Worm (Caenorhabditis elegans) whole organism, L2 larva: ENCODE results near the gene Y105C5A.1.

Experiments used
- C34F6.9 ChIP-seq: fragments of 150-350 bp; optimal IDR thresholded peaks from 2 replicates; lab custom pipeline; 2014; ENCODE audit warnings: missing biosample characterization, missing genetic modification characterization
- F13H6.1 ChIP-seq: sonication (generic microtip); optimal IDR thresholded peaks from 2 replicates; lab custom pipeline; 2016; ENCODE audit warnings: missing genetic modification characterization, missing compliant biosample characterization
- R02D3.7 ChIP-seq: fragments of 150-350 bp; optimal IDR thresholded peaks from 2 replicates; lab custom pipeline; 2014; ENCODE audit warnings: missing biosample characterization, missing genetic modification characterization
- Y55F3AM.14 ChIP-seq: fragments of 200-800 bp; sonication (Bioruptor generic); optimal IDR thresholded peaks from 2 replicates; lab custom pipeline; 2018; ENCODE audit warnings: mild to moderate bottlenecking, missing genetic modification characterization, missing compliant biosample characterization
- ZK546.5 ChIP-seq: sonication (generic microtip); optimal IDR thresholded peaks from 2 replicates; lab custom pipeline; 2017; ENCODE audit warnings: missing biosample characterization, missing genetic modification characterization
- aly-2 ChIP-seq: fragments of 150-350 bp; optimal IDR thresholded peaks from 2 replicates; lab custom pipeline; 2014; ENCODE audit warnings: missing biosample characterization, missing genetic modification characterization
- ama-1 ChIP-seq: fragments of 150-350 bp; optimal IDR thresholded peaks from 2 replicates; lab custom pipeline; 2018; ENCODE audit warnings: inconsistent platforms
- blmp-1 ChIP-seq: sonication (generic microtip); optimal IDR thresholded peaks from 2 replicates; lab custom pipeline; 2017; ENCODE audit warnings: missing genetic modification characterization, mild to moderate bottlenecking, missing compliant biosample characterization, antibody characterized with exemption, moderate library complexity; ENCODE audit not compliant: insufficient read depth
- ceh-16 ChIP-seq: fragments of 150-350 bp; optimal IDR thresholded peaks from 2 replicates; lab custom pipeline; 2014; ENCODE audit warnings: missing biosample characterization, missing genetic modification characterization
- ceh-82 ChIP-seq: fragments of 150-350 bp; optimal IDR thresholded peaks from 2 replicates; lab custom pipeline; 2014; ENCODE audit warnings: missing biosample characterization, missing genetic modification characterization
- crh-2 ChIP-seq: sonication (generic microtip); optimal IDR thresholded peaks from 2 replicates; lab custom pipeline; 2017; ENCODE audit warnings: missing biosample characterization, missing genetic modification characterization
- dmd-4 ChIP-seq: sonication (generic microtip); optimal IDR thresholded peaks from 2 replicates; lab custom pipeline; 2017; ENCODE audit warnings: missing biosample characterization, missing genetic modification characterization
- egl-27 ChIP-seq: sonication (generic microtip); optimal IDR thresholded peaks from 3 replicates; lab custom pipeline; 2017; ENCODE audit warnings: missing biosample characterization, missing genetic modification reagents, missing genetic modification characterization
- elt-1 ChIP-seq: fragments of 150-350 bp; optimal IDR thresholded peaks from 2 replicates; lab custom pipeline; 2014; ENCODE audit warnings: missing biosample characterization, missing genetic modification characterization
- elt-3 ChIP-seq: sonication (generic microtip); optimal IDR thresholded peaks from 2 replicates; lab custom pipeline; 2017; ENCODE audit warnings: missing biosample characterization, missing genetic modification characterization
- fos-1 ChIP-seq: fragments of 150-350 bp; optimal IDR thresholded peaks from 2 replicates; lab custom pipeline; 2014; ENCODE audit warnings: missing biosample characterization, missing genetic modification characterization
- gmeb-1 ChIP-seq: fragments of 150-350 bp; optimal IDR thresholded peaks from 2 replicates; lab custom pipeline; 2014; ENCODE audit warnings: missing biosample characterization, missing genetic modification characterization
- lin-11 ChIP-seq: fragments of 150-350 bp; sonication (generic microtip); optimal IDR thresholded peaks from 2 replicates; lab custom pipeline; 2014; ENCODE audit warnings: missing biosample characterization, missing genetic modification characterization, inconsistent platforms, mixed read lengths
- lin-13 ChIP-seq: fragments of 150-350 bp; optimal IDR thresholded peaks from 2 replicates; lab custom pipeline; 2014; ENCODE audit warnings: missing biosample characterization, missing genetic modification reagents, missing genetic modification characterization
- lin-39 ChIP-seq: fragments of 150-350 bp; optimal IDR thresholded peaks from 2 replicates; lab custom pipeline; 2014; ENCODE audit warnings: missing biosample characterization, missing genetic modification reagents, missing genetic modification characterization
- lsy-2 ChIP-seq, 2 experiments: fragments of 150-350 bp in 1 of 2; sonication (generic microtip) in 1 of 2; optimal IDR thresholded peaks; 2 replicates each; lab custom pipeline; 2014 to 2017; ENCODE audit warnings: missing biosample characterization in 2 of 2, missing genetic modification characterization in 2 of 2
- mab-5 ChIP-seq: fragments of 150-350 bp; optimal IDR thresholded peaks from 2 replicates; lab custom pipeline; 2014; ENCODE audit warnings: missing biosample characterization, missing genetic modification characterization
- mbf-1 ChIP-seq: sonication (generic microtip); optimal IDR thresholded peaks from 2 replicates; lab custom pipeline; 2017; ENCODE audit warnings: missing biosample characterization, missing genetic modification characterization
- mdl-1 ChIP-seq, 2 experiments: fragments of 150-350 bp in 1 of 2; sonication (generic microtip) in 1 of 2; optimal IDR thresholded peaks; 2 replicates each; lab custom pipeline; 2017; ENCODE audit warnings: missing biosample characterization in 2 of 2, missing genetic modification characterization in 2 of 2
- nhr-10 ChIP-seq: sonication (generic microtip); optimal IDR thresholded peaks from 2 replicates; lab custom pipeline; 2017; ENCODE audit warnings: missing biosample characterization, missing genetic modification characterization
- nhr-11 ChIP-seq: fragments of 150-350 bp; optimal IDR thresholded peaks from 2 replicates; lab custom pipeline; 2014; ENCODE audit warnings: missing biosample characterization, missing genetic modification characterization
- nhr-129 ChIP-seq: fragments of 150-350 bp; optimal IDR thresholded peaks from 2 replicates; lab custom pipeline; 2014; ENCODE audit warnings: missing biosample characterization, missing genetic modification characterization
- nhr-21 ChIP-seq: fragments of 150-350 bp; optimal IDR thresholded peaks from 2 replicates; lab custom pipeline; 2014; ENCODE audit warnings: missing biosample characterization, missing genetic modification characterization
- nhr-23 ChIP-seq: fragments of 150-350 bp; optimal IDR thresholded peaks from 2 replicates; lab custom pipeline; 2014; ENCODE audit warnings: missing biosample characterization, missing genetic modification reagents, missing genetic modification characterization
- nhr-237 ChIP-seq: fragments of 150-350 bp; optimal IDR thresholded peaks from 2 replicates; lab custom pipeline; 2014; ENCODE audit warnings: missing biosample characterization, missing genetic modification characterization
- nhr-25 ChIP-seq: fragments of 150-350 bp; sonication (generic microtip); optimal IDR thresholded peaks from 3 replicates; lab custom pipeline; 2014; ENCODE audit warnings: missing biosample characterization, missing genetic modification characterization
- nhr-6 ChIP-seq: fragments of 150-350 bp; optimal IDR thresholded peaks from 2 replicates; lab custom pipeline; 2014; ENCODE audit warnings: missing biosample characterization, missing genetic modification characterization
- nhr-77 ChIP-seq: fragments of 150-350 bp; optimal IDR thresholded peaks from 2 replicates; lab custom pipeline; 2014; ENCODE audit warnings: missing biosample characterization, missing genetic modification characterization
- peb-1 ChIP-seq: fragments of 150-350 bp; optimal IDR thresholded peaks from 2 replicates; lab custom pipeline; 2014; ENCODE audit warnings: missing biosample characterization, missing genetic modification characterization
- sem-4 ChIP-seq: fragments of 150-350 bp; optimal IDR thresholded peaks from 2 replicates; lab custom pipeline; 2014; ENCODE audit warnings: missing biosample characterization, missing genetic modification reagents, missing genetic modification characterization
- sma-3 ChIP-seq: sonication (generic microtip); optimal IDR thresholded peaks from 2 replicates; lab custom pipeline; 2016; ENCODE audit warnings: missing genetic modification reagents, missing genetic modification characterization, missing compliant biosample characterization
- sma-9 ChIP-seq, 2 experiments: fragments of 150-350 bp in 1 of 2; sonication (generic microtip) in 1 of 2; optimal IDR thresholded peaks; 2 replicates each; lab custom pipeline; 2014 to 2016; ENCODE audit warnings: missing genetic modification characterization in 2 of 2, mild to moderate bottlenecking in 1 of 2, missing biosample characterization in 1 of 2, missing compliant biosample characterization in 1 of 2, missing genetic modification reagents in 1 of 2, moderate library complexity in 1 of 2
- snpc-4 ChIP-seq: fragments of 150-350 bp; optimal IDR thresholded peaks from 2 replicates; lab custom pipeline; 2014; ENCODE audit warnings: missing biosample characterization, missing genetic modification characterization
- unc-39 ChIP-seq: fragments of 150-350 bp; optimal IDR thresholded peaks from 2 replicates; lab custom pipeline; 2014; ENCODE audit warnings: missing biosample characterization, missing genetic modification characterization
- unc-55 ChIP-seq: fragments of 150-350 bp; sonication (generic microtip); optimal IDR thresholded peaks from 3 replicates; lab custom pipeline; 2014; ENCODE audit warnings: missing biosample characterization, missing genetic modification reagents, missing genetic modification characterization
- unc-62 ChIP-seq: fragments of 150-350 bp; optimal IDR thresholded peaks from 2 replicates; lab custom pipeline; 2014; ENCODE audit warnings: missing biosample characterization, missing genetic modification reagents, missing genetic modification characterization
- zag-1 ChIP-seq: fragments of 150-350 bp; optimal IDR thresholded peaks from 2 replicates; lab custom pipeline; 2014; ENCODE audit warnings: missing biosample characterization, missing genetic modification characterization
- ztf-1 ChIP-seq: fragments of 200-800 bp; sonication (Bioruptor generic); conservative IDR thresholded peaks from 2 replicates; pipeline ENCODE4 v1.3.6; 2022; ENCODE audit warnings: missing genetic modification characterization, missing compliant biosample characterization
- ztf-11 ChIP-seq: sonication (generic microtip); optimal IDR thresholded peaks from 2 replicates; lab custom pipeline; 2017; ENCODE audit warnings: missing biosample characterization, missing genetic modification characterization
- ztf-4 ChIP-seq: fragments of 150-350 bp; optimal IDR thresholded peaks from 2 replicates; lab custom pipeline; 2014; ENCODE audit warnings: missing biosample characterization, missing genetic modification characterization

Gene Y105C5A.1

ce11 chrIV:15573863-15574262 lies 9.6 kb upstream of the Y105C5A.1 start (continued):
- TF ChIP-seq ztf-1 (GFP tag; lab: Robert Waterston, UW) (no peak), lsy-2 (tag; optimal IDR thresholded peaks at IDR 0.05; lab: Kevin White, UChicago) (peak in 1 of 2 experiments; percentile 60), ceh-82 (tag; lab: Kevin White, UChicago) (no peak), nhr-77 (tag; lab: Kevin White, UChicago) (no peak), nhr-25 (no peak), nhr-237 (tag; lab: Kevin White, UChicago) (no peak), C34F6.9 (tag; lab: Kevin White, UChicago) (peak; percentile 7), aly-2 (tag; lab: Kevin White, UChicago) (no peak), unc-62 (GFP tag; lab: Kevin White, UChicago) (no peak)

DNA sequence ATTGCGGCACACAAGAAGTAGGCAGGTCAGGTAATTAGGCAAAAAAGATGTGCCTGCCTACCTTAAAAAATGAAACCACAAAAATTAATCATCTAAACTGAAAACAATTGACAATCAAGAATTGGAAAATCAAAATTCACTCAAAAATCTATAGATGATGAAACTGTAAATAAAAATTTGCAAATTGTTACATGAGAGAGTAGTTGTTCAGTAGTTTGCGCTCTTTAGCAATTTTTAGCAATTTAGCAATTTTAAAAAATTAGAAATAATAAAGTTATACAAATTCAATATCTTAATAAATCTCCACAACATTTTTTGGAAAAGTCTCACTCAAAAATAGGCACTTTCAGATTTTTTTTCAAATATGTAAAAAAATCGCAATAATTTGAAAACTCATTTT lies 7.9 kb upstream of the Y105C5A.1 start:
- TF ChIP-seq unc-55, result no peak
- TF ChIP-seq crh-2 (tag; lab: Kevin White, UChicago), result no peak
- TF ChIP-seq snpc-4 (tag; lab: Kevin White, UChicago), result no peak
- TF ChIP-seq dmd-4 (tag; lab: Kevin White, UChicago), result no peak
- no peak for TF ChIP-seq aly-2 (tag; lab: Kevin White, UChicago)

- TF ChIP-seq unc-39 (tag; lab: Kevin White, UChicago) (no peak), elt-1 (tag; lab: Kevin White, UChicago) (no peak), nhr-129 (no peak), lin-11 (tag; lab: Kevin White, UChicago) (no peak), fos-1 (tag; lab: Kevin White, UChicago) (no peak), nhr-21 (tag; lab: Kevin White, UChicago) (no peak), mbf-1 (no peak), nhr-25 (no peak)
Observed at ce11 chrIV:15571652-15572051, 7.4 kb upstream of the Y105C5A.1 start.

- peak; percentile 91 for TF ChIP-seq nhr-21 (tag; lab: Kevin White, UChicago)
- TF ChIP-seq zag-1 (tag; lab: Kevin White, UChicago), result peak; percentile 8
- TF ChIP-seq sma-3 (GFP tag; lab: Kevin White, UChicago), result peak; percentile 88
- TF ChIP-seq fos-1 (tag; lab: Kevin White, UChicago), result peak; percentile 76
- TF ChIP-seq mdl-1 (tag; optimal IDR thresholded peaks at IDR 0.05; lab: Kevin White, UChicago), result peak in 1 of 2 experiments; percentile 72
- peak; percentile 55 for TF ChIP-seq nhr-77 (tag; lab: Kevin White, UChicago)
- no peak for TF ChIP-seq aly-2 (tag; lab: Kevin White, UChicago)
- peak; percentile 89 for TF ChIP-seq lin-11 (tag; lab: Kevin White, UChicago)
- TF ChIP-seq nhr-6 (tag; lab: Kevin White, UChicago), result peak; percentile 57
- TF ChIP-seq nhr-11 (tag; lab: Kevin White, UChicago), result no peak
- peak; percentile 90 for TF ChIP-seq mab-5
- TF ChIP-seq F13H6.1 (tag; lab: Kevin White, UChicago), result peak; percentile 94
- TF ChIP-seq egl-27 (tag; lab: Kevin White, UChicago), result peak; percentile 91
- TF ChIP-seq elt-1 (tag; lab: Kevin White, UChicago), result no peak
- peak; percentile 88 for TF ChIP-seq gmeb-1 (tag; lab: Kevin White, UChicago)
- TF ChIP-seq ama-1, result peak; percentile 26
- TF ChIP-seq ZK546.5 (tag; lab: Kevin White, UChicago), result peak; percentile 16
- TF ChIP-seq mbf-1, result no peak
- TF ChIP-seq elt-3, result no peak
- TF ChIP-seq nhr-129, result peak; percentile 77
- TF ChIP-seq nhr-25, result peak; percentile 93
- TF ChIP-seq C34F6.9 (tag; lab: Kevin White, UChicago), result peak; percentile 88
- no peak for TF ChIP-seq ztf-4
- TF ChIP-seq ceh-16 (tag; lab: Kevin White, UChicago), result peak; percentile 35
- peak; percentile 97 to 98 for TF ChIP-seq lsy-2 (tag; optimal IDR thresholded peaks at IDR 0.05; lab: Kevin White, UChicago)
- no peak for TF ChIP-seq nhr-10 (tag; lab: Kevin White, UChicago)
- peak; percentile 36 for TF ChIP-seq R02D3.7 (tag; lab: Kevin White, UChicago)
- peak; percentile 68 for TF ChIP-seq sem-4
- peak; percentile 80 for TF ChIP-seq unc-55
- TF ChIP-seq nhr-23 (tag; lab: Kevin White, UChicago), result no peak
- no peak for TF ChIP-seq lin-39
- TF ChIP-seq ztf-11 (tag; lab: Kevin White, UChicago), result peak; percentile 33
- TF ChIP-seq unc-62 (GFP tag; lab: Kevin White, UChicago), result no peak
- peak; percentile 87 for TF ChIP-seq sma-9 (GFP tag; optimal IDR thresholded peaks at IDR 0.05; lab: Kevin White, UChicago)
- TF ChIP-seq sma-9 (tag; optimal IDR thresholded peaks at IDR 0.05; lab: Kevin White, UChicago), result no peak
- TF ChIP-seq ztf-1 (GFP tag; lab: Robert Waterston, UW), result no peak
- no peak for TF ChIP-seq peb-1 (tag; lab: Kevin White, UChicago)
- TF ChIP-seq crh-2 (tag; lab: Kevin White, UChicago), result peak; percentile 93
- TF ChIP-seq blmp-1 (tag; lab: Kevin White, UChicago), result peak; percentile 41
- TF ChIP-seq Y55F3AM.14, result peak; percentile 45
- peak; percentile 57 for TF ChIP-seq lin-13 (GFP tag; lab: Kevin White, UChicago)
- peak; percentile 54 for TF ChIP-seq snpc-4 (tag; lab: Kevin White, UChicago)
- peak; percentile 41 for TF ChIP-seq nhr-237 (tag; lab: Kevin White, UChicago)
Observed at ce11 chrIV:15570770-15571169, 6.5 kb upstream of the Y105C5A.1 start.
